Worm (Caenorhabditis elegans): ENCODE data around the gene ttbk-6.

ce11 chrIII:5109401-5109800, 34.9 kb downstream of the ttbk-6 start, which contains the start of gene sax-2:
- TF ChIP-seq ceh-44 (GFP tag; IDR thresholded peaks at IDR 0.05) (no peak), nhr-237 (tag; optimal IDR thresholded peaks at IDR 0.05) (no peak), saeg-2 (GFP tag; IDR thresholded peaks at IDR 0.05) (no peak), mdl-1 (tag; optimal IDR thresholded peaks at IDR 0.05) (no peak), dpl-1 (GFP tag; optimal IDR thresholded peaks at IDR 0.05) (no peak), nhr-77 (tag; optimal IDR thresholded peaks at IDR 0.05) (no peak), ceh-28 (tag; optimal IDR thresholded peaks at IDR 0.05) (no peak), lin-15B (tag; optimal IDR thresholded peaks at IDR 0.05) (no peak), unc-62 (GFP tag; optimal IDR thresholded peaks at IDR 0.05 in 1 of 2) (no peak), unc-62 (tag; optimal IDR thresholded peaks at IDR 0.05) (no peak), Y5F2A.4 (GFP tag; optimal IDR thresholded peaks at IDR 0.05) (no peak), ama-1 (optimal IDR thresholded peaks at IDR 0.05) (no peak), R02D3.7 (tag; optimal IDR thresholded peaks at IDR 0.05) (no peak)
